Worm (Caenorhabditis elegans): ENCODE data around the gene mua-3.

The mua-3 gene

ce11 chrIII:10178552-10178951 is 18.1 kb downstream of the mua-3 start:
- TF ChIP-seq nhr-11 (tag; optimal IDR thresholded peaks at IDR 0.05), result no peak
- no peak for TF ChIP-seq elt-4 (tag; optimal IDR thresholded peaks at IDR 0.05)
- TF ChIP-seq syd-9 (tag; optimal IDR thresholded peaks at IDR 0.05), result no peak
- TF ChIP-seq nfya-1 (tag; optimal IDR thresholded peaks at IDR 0.05), result no peak
- no peak for TF ChIP-seq ets-4 (tag; optimal IDR thresholded peaks at IDR 0.05)
- no peak for TF ChIP-seq ceh-48 (tag; optimal IDR thresholded peaks at IDR 0.05)
- no peak for TF ChIP-seq hlh-30 (tag; optimal IDR thresholded peaks at IDR 0.05; ENCODE audit: insufficient read depth)
- no peak for TF ChIP-seq pax-1 (tag; optimal IDR thresholded peaks at IDR 0.05)
- no peak for TF ChIP-seq mec-3 (tag; optimal IDR thresholded peaks at IDR 0.05; ENCODE audit: borderline replicate concordance)
- no peak for TF ChIP-seq fkh-10 (GFP tag; optimal IDR thresholded peaks at IDR 0.05)
- no peak for TF ChIP-seq ttx-3 (tag; optimal IDR thresholded peaks at IDR 0.05)
- TF ChIP-seq pag-3 (tag; optimal IDR thresholded peaks at IDR 0.05; ENCODE audit: borderline replicate concordance), result no peak
- no peak for TF ChIP-seq ahr-1 (tag; optimal IDR thresholded peaks at IDR 0.05)
- no peak for TF ChIP-seq elt-2 (tag; optimal IDR thresholded peaks at IDR 0.05)
- TF ChIP-seq ceh-2 (tag; optimal IDR thresholded peaks at IDR 0.05), result no peak
- TF ChIP-seq unc-3 (GFP tag; conservative IDR thresholded peaks at IDR 0.05), result no peak
- no peak for TF ChIP-seq unc-3 (tag; optimal IDR thresholded peaks at IDR 0.05)
- TF ChIP-seq hlh-8 (tag; optimal IDR thresholded peaks at IDR 0.05), result no peak

- TF ChIP-seq nfya-1 (tag; optimal IDR thresholded peaks at IDR 0.05) (no peak), pax-1 (tag; optimal IDR thresholded peaks at IDR 0.05) (no peak), pros-1 (tag; optimal IDR thresholded peaks at IDR 0.05) (no peak), ceh-6 (GFP tag; optimal IDR thresholded peaks at IDR 0.05) (no peak), sdc-2 (tag; optimal IDR thresholded peaks at IDR 0.05) (no peak), tbx-7 (tag; optimal IDR thresholded peaks at IDR 0.05) (no peak), ahr-1 (tag; optimal IDR thresholded peaks at IDR 0.05) (no peak)
Observed at ce11 chrIII:10179444-10179843, 18.9 kb downstream of the mua-3 start.

DNA sequence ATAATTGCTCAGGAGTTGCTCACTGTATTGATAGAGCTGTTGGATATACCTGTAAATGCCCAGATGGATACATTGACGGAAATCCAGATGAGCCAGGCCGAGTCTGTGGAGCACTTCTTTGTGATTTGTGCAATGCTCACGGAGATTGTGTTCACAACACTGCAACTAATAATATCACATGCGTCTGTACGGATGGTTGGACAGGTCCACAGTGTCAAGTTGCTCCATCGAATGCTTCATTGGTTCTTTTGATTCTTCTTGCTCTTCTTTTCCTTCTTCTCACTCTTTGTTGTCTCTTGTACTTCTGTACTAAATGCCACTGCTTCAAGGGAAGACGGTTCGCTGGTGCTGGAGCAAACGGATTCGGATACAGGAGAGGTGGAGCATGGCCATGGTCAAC is 21.4 kb downstream of the mua-3 start:
- TF ChIP-seq che-1 (tag; optimal IDR thresholded peaks at IDR 0.05) (no peak), ztf-16 (tag; optimal IDR thresholded peaks at IDR 0.05) (no peak), ceh-34 (tag; optimal IDR thresholded peaks at IDR 0.05) (no peak), sox-4 (tag; optimal IDR thresholded peaks at IDR 0.05) (no peak), ceh-18 (tag; optimal IDR thresholded peaks at IDR 0.05) (no peak), tbx-7 (tag; optimal IDR thresholded peaks at IDR 0.05) (no peak), hlh-15 (tag; optimal IDR thresholded peaks at IDR 0.05) (no peak), K09A11.1 (tag; optimal IDR thresholded peaks at IDR 0.05; ENCODE audit: insufficient read depth) (no peak), unc-3 (GFP tag; conservative IDR thresholded peaks at IDR 0.05) (no peak), unc-3 (tag; optimal IDR thresholded peaks at IDR 0.05) (no peak), F13H6.1 (tag; optimal IDR thresholded peaks at IDR 0.05) (no peak), fax-1 (tag; optimal IDR thresholded peaks at IDR 0.05) (no peak), pax-1 (tag; optimal IDR thresholded peaks at IDR 0.05) (no peak), ceh-45 (GFP tag; IDR thresholded peaks at IDR 0.05) (no peak), ama-1 (optimal IDR thresholded peaks at IDR 0.05) (no peak), gmeb-2 (tag; optimal IDR thresholded peaks at IDR 0.05) (no peak), pat-9 (tag; optimal IDR thresholded peaks at IDR 0.05) (no peak), ceh-19 (GFP tag; optimal IDR thresholded peaks at IDR 0.05) (no peak)

DNA sequence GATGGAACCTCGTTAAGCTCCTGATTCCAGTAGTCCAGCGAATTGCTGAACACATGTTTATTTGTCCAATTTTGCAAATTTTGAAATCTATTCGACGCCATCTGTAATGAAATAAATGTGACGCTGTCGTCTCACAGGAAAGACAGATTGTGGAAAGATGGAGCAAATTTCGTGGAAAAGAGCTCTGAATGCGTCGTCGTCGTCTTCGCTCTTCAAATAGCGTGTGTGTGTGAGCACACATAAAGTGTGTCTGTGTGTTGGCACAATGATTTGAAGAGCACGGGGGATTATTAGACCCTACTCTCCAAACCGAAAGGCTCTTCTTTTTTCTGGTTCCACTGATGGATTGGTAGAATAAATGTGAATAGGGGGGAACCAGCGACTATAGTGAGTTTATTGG is 25.7 kb downstream of the mua-3 start, which contains the start of gene unc-47:
unc-47 (minus strand) TSS at position 101 of the 400 bp plus-strand sequence.
- TF ChIP-seq ceh-31 (tag; optimal IDR thresholded peaks at IDR 0.05) (no peak), pqm-1 (tag; optimal IDR thresholded peaks at IDR 0.05) (no peak), eyg-1 (tag; optimal IDR thresholded peaks at IDR 0.05) (no peak), lim-6 (tag; optimal IDR thresholded peaks at IDR 0.05) (no peak), ama-1 (optimal IDR thresholded peaks at IDR 0.05) (no peak), ceh-19 (GFP tag; optimal IDR thresholded peaks at IDR 0.05) (no peak), tbx-7 (tag; optimal IDR thresholded peaks at IDR 0.05) (no peak), hlh-30 (tag; optimal IDR thresholded peaks at IDR 0.05; ENCODE audit: insufficient read depth) (no peak), lin-11 (tag; optimal IDR thresholded peaks at IDR 0.05) (no peak), tbx-2 (tag; optimal IDR thresholded peaks at IDR 0.05) (no peak), F13H6.1 (tag; optimal IDR thresholded peaks at IDR 0.05) (no peak), ref-2 (tag; optimal IDR thresholded peaks at IDR 0.05) (no peak), sox-2 (GFP tag; IDR thresholded peaks at IDR 0.05) (no peak)
